Fruit fly (Drosophila melanogaster): ENCODE data around the gene PolG1.

The PolG1 gene

dm6 chr2L:13827557-13827956, at the start of gene PolG1:
TSS of gene PolG1 (minus strand) at chr2L:13827772.
- TF ChIP-seq psq (optimal IDR thresholded peaks at IDR 0.05): no peak
- no peak for TF ChIP-seq EcR (GFP tag; optimal IDR thresholded peaks at IDR 0.05)
- no peak for TF ChIP-seq CG8478 (optimal IDR thresholded peaks at IDR 0.05)
- TF ChIP-seq Dll (optimal IDR thresholded peaks at IDR 0.05): no peak

dm6 chr2L:13876698-13877097, 49.1 kb upstream of the PolG1 start:
- TF ChIP-seq usp (GFP tag; optimal IDR thresholded peaks at IDR 0.05): no peak
- TF ChIP-seq Dll (optimal IDR thresholded peaks at IDR 0.05): no peak
- TF ChIP-seq psq (optimal IDR thresholded peaks at IDR 0.05): no peak
- TF ChIP-seq EcR (GFP tag; optimal IDR thresholded peaks at IDR 0.05): no peak
- no peak for TF ChIP-seq pan (optimal IDR thresholded peaks at IDR 0.05)
- no peak for TF ChIP-seq CG8478 (optimal IDR thresholded peaks at IDR 0.05)

dm6 chr2L:13873147-13873546, 45.6 kb upstream of the PolG1 start:
- TF ChIP-seq usp (GFP tag; optimal IDR thresholded peaks at IDR 0.05) (no peak), pan (optimal IDR thresholded peaks at IDR 0.05) (no peak), CG8478 (optimal IDR thresholded peaks at IDR 0.05) (no peak), Dll (optimal IDR thresholded peaks at IDR 0.05) (no peak), EcR (GFP tag; optimal IDR thresholded peaks at IDR 0.05) (no peak), psq (optimal IDR thresholded peaks at IDR 0.05) (no peak)

dm6 chr2L:13869400-13869799, 41.8 kb upstream of the PolG1 start:
- no peak for TF ChIP-seq EcR (GFP tag; optimal IDR thresholded peaks at IDR 0.05)
- TF ChIP-seq pan (optimal IDR thresholded peaks at IDR 0.05): no peak
- no peak for TF ChIP-seq Dll (optimal IDR thresholded peaks at IDR 0.05)
- no peak for TF ChIP-seq CG8478 (optimal IDR thresholded peaks at IDR 0.05)
- no peak for TF ChIP-seq psq (optimal IDR thresholded peaks at IDR 0.05)
- TF ChIP-seq usp (GFP tag; optimal IDR thresholded peaks at IDR 0.05): no peak

- TF ChIP-seq EcR (GFP tag; optimal IDR thresholded peaks at IDR 0.05) (no peak), CG8478 (optimal IDR thresholded peaks at IDR 0.05) (no peak), usp (GFP tag; optimal IDR thresholded peaks at IDR 0.05) (no peak), Dll (optimal IDR thresholded peaks at IDR 0.05) (no peak), psq (optimal IDR thresholded peaks at IDR 0.05) (no peak), pan (optimal IDR thresholded peaks at IDR 0.05) (no peak)
These were observed 40.1 kb upstream of the PolG1 start for dm6 chr2L:13867653-13868052.

- TF ChIP-seq Dll (optimal IDR thresholded peaks at IDR 0.05) (no peak), EcR (GFP tag; optimal IDR thresholded peaks at IDR 0.05) (no peak), usp (GFP tag; optimal IDR thresholded peaks at IDR 0.05) (no peak), CG8478 (optimal IDR thresholded peaks at IDR 0.05) (no peak), psq (optimal IDR thresholded peaks at IDR 0.05) (no peak), pan (optimal IDR thresholded peaks at IDR 0.05) (no peak)
These were observed 23.5 kb upstream of the PolG1 start for dm6 chr2L:13851098-13851497.

dm6 chr2L:13849125-13849524, 21.6 kb upstream of the PolG1 start, which contains the start of gene CG7968:
TSS of gene CG7968 (plus strand) at chr2L:13849400.
- TF ChIP-seq Dll (optimal IDR thresholded peaks at IDR 0.05) (no peak), usp (GFP tag; optimal IDR thresholded peaks at IDR 0.05) (no peak), EcR (GFP tag; optimal IDR thresholded peaks at IDR 0.05) (no peak), pan (optimal IDR thresholded peaks at IDR 0.05) (no peak), psq (optimal IDR thresholded peaks at IDR 0.05) (no peak), CG8478 (optimal IDR thresholded peaks at IDR 0.05) (no peak)

- TF ChIP-seq EcR (GFP tag; optimal IDR thresholded peaks at IDR 0.05): no peak
- TF ChIP-seq Dll (optimal IDR thresholded peaks at IDR 0.05): no peak
- no peak for TF ChIP-seq CG8478 (optimal IDR thresholded peaks at IDR 0.05)
- TF ChIP-seq usp (GFP tag; optimal IDR thresholded peaks at IDR 0.05): no peak
- no peak for TF ChIP-seq pan (optimal IDR thresholded peaks at IDR 0.05)
- TF ChIP-seq psq (optimal IDR thresholded peaks at IDR 0.05): no peak
These were observed 20.1 kb upstream of the PolG1 start, which contains the start of gene CG7953 for dm6 chr2L:13847625-13848024. TSS of gene CG7953 (plus strand) at chr2L:13847925.

dm6 chr2L:13846239-13846802, 18.7 kb upstream of the PolG1 start, which contains the start of gene CG7916:
TSS of gene CG7916 (plus strand) at chr2L:13846752.
- TF ChIP-seq usp (GFP tag; optimal IDR thresholded peaks at IDR 0.05): no peak
- no peak for TF ChIP-seq EcR (GFP tag; optimal IDR thresholded peaks at IDR 0.05)
- TF ChIP-seq Dll (optimal IDR thresholded peaks at IDR 0.05): no peak
- TF ChIP-seq pan (optimal IDR thresholded peaks at IDR 0.05): no peak
- no peak for TF ChIP-seq CG8478 (optimal IDR thresholded peaks at IDR 0.05)
- no peak for TF ChIP-seq psq (optimal IDR thresholded peaks at IDR 0.05)

- TF ChIP-seq usp (GFP tag; optimal IDR thresholded peaks at IDR 0.05): no peak
- no peak for TF ChIP-seq CG8478 (optimal IDR thresholded peaks at IDR 0.05)
- no peak for TF ChIP-seq pan (optimal IDR thresholded peaks at IDR 0.05)
- no peak for TF ChIP-seq EcR (GFP tag; optimal IDR thresholded peaks at IDR 0.05)
- TF ChIP-seq psq (optimal IDR thresholded peaks at IDR 0.05): no peak
- no peak for TF ChIP-seq Dll (optimal IDR thresholded peaks at IDR 0.05)
These were observed 17.6 kb upstream of the PolG1 start, which contains the start of gene CG8997 for dm6 chr2L:13845178-13845577. TSS of gene CG8997 (minus strand) at chr2L:13845325.

dm6 chr2L:13843692-13844284, 16.2 kb upstream of the PolG1 start, which contains the start of gene CG33306:
TSS of gene CG33306 (minus strand) at chr2L:13843742.
- no peak for TF ChIP-seq EcR (GFP tag; optimal IDR thresholded peaks at IDR 0.05)

dm6 chr2L:13842572-13842971, 15.0 kb upstream of the PolG1 start:
- TF ChIP-seq CG8478 (optimal IDR thresholded peaks at IDR 0.05) (no peak), psq (optimal IDR thresholded peaks at IDR 0.05) (no peak), pan (optimal IDR thresholded peaks at IDR 0.05) (no peak), Dll (optimal IDR thresholded peaks at IDR 0.05) (no peak), usp (GFP tag; optimal IDR thresholded peaks at IDR 0.05) (no peak), EcR (GFP tag; optimal IDR thresholded peaks at IDR 0.05) (no peak)
